Fruit fly (Drosophila melanogaster) whole organism, embryonic: Measurements from ENCODE around the gene CG13008.

Source experiments
- Atf3 ChIP-seq: fragments of 200-800 bp; sonication (Bioruptor generic); optimal IDR thresholded peaks from 3 replicates; lab custom pipeline; 2016; ENCODE audit warnings: missing biosample characterization, missing genetic modification characterization
- Awh ChIP-seq: fragments of 200-800 bp; sonication (Bioruptor generic); IDR thresholded peaks from 2 replicates; pipeline ENCODE4, ENCODE4 v1.3.6; 2022; ENCODE audit warnings: missing biosample characterization, missing genetic modification characterization
- Bdp1 ChIP-seq: fragments of 200-800 bp; sonication (Bioruptor generic); optimal IDR thresholded peaks from 3 replicates; lab custom pipeline; 2016; ENCODE audit warnings: missing biosample characterization, missing genetic modification characterization
- CG10274 ChIP-seq: fragments of 200-800 bp; sonication (Bioruptor generic); optimal IDR thresholded peaks from 3 replicates; lab custom pipeline; 2017; ENCODE audit warnings: missing biosample characterization, mild to moderate bottlenecking, missing genetic modification characterization
- CG10366 ChIP-seq: fragments of 200-800 bp; sonication (Bioruptor generic); IDR thresholded peaks from 2 replicates; pipeline ENCODE4 v1.3.6; 2022; ENCODE audit warnings: missing biosample characterization, missing genetic modification characterization
- CG10959 ChIP-seq: fragments of 200-800 bp; sonication (Bioruptor generic); IDR thresholded peaks from 2 replicates; pipeline ENCODE4 v1.3.6; 2022; ENCODE audit warnings: missing biosample characterization, missing genetic modification characterization
- CG11695 ChIP-seq: fragments of 200-800 bp; sonication (Bioruptor generic); IDR thresholded peaks from 3 replicates; pipeline ENCODE4 v1.3.6; 2022; ENCODE audit warnings: missing biosample characterization, missing genetic modification characterization
- CG11696 ChIP-seq: fragments of 200-800 bp; sonication (Bioruptor generic); IDR thresholded peaks from 2 replicates; pipeline ENCODE4 v1.3.6; 2022; ENCODE audit warnings: missing biosample characterization, missing genetic modification characterization
- CG12155 ChIP-seq: fragments of 200-800 bp; sonication (Bioruptor generic); optimal IDR thresholded peaks from 3 replicates; lab custom pipeline; 2016; ENCODE audit warnings: missing biosample characterization, missing genetic modification characterization
- CG13424 ChIP-seq: fragments of 200-800 bp; sonication (Bioruptor generic); optimal IDR thresholded peaks from 2 replicates; lab custom pipeline; 2019; ENCODE audit warnings: missing biosample characterization, mild to moderate bottlenecking, missing genetic modification characterization, moderate library complexity
- CG15479 ChIP-seq: fragments of 200-800 bp; sonication (Bioruptor generic); optimal IDR thresholded peaks from 3 replicates; lab custom pipeline; 2019; ENCODE audit warnings: missing biosample characterization, mild to moderate bottlenecking, missing genetic modification characterization, moderate library complexity
- CG17361 ChIP-seq: fragments of 200-800 bp; sonication (Bioruptor generic); IDR thresholded peaks from 3 replicates; pipeline ENCODE4 v1.3.6; 2022; ENCODE audit warnings: missing biosample characterization, missing genetic modification characterization
- CG18011 ChIP-seq: fragments of 200-800 bp; sonication (Bioruptor generic); optimal IDR thresholded peaks from 2 replicates; lab custom pipeline; 2017; ENCODE audit warnings: missing biosample characterization, missing genetic modification characterization, mild to moderate bottlenecking, moderate library complexity, missing genotype
- CG2129 ChIP-seq: fragments of 200-800 bp; sonication (Bioruptor generic); IDR thresholded peaks from 2 replicates; pipeline ENCODE4 v1.3.6; 2022; ENCODE audit warnings: missing biosample characterization, missing genetic modification characterization; ENCODE audit not compliant: partially characterized antibody
- CG2199 ChIP-seq: fragments of 200-800 bp; sonication (Bioruptor generic); IDR thresholded peaks from 3 replicates; pipeline ENCODE4 v1.3.6; 2022; ENCODE audit warnings: missing biosample characterization, missing genetic modification characterization
- CG30020 ChIP-seq: fragments of 200-800 bp; optimal IDR thresholded peaks from 2 replicates; lab custom pipeline; 2019; ENCODE audit warnings: missing biosample characterization, mild to moderate bottlenecking, missing genetic modification characterization, moderate library complexity
- CG31388 ChIP-seq: fragments of 200-800 bp; sonication (Bioruptor generic); optimal IDR thresholded peaks from 2 replicates; lab custom pipeline; 2016; ENCODE audit warnings: missing biosample characterization, missing genetic modification characterization
- CG3838 ChIP-seq: fragments of 200-800 bp; sonication (Bioruptor generic); optimal IDR thresholded peaks from 3 replicates; lab custom pipeline; 2016; ENCODE audit warnings: missing biosample characterization, missing genetic modification characterization
- CG4282 ChIP-seq: fragments of 200-800 bp; sonication (Bioruptor generic); optimal IDR thresholded peaks from 2 replicates; lab custom pipeline; 2016; ENCODE audit warnings: missing biosample characterization, missing genetic modification characterization
- CG6254 ChIP-seq: fragments of 200-800 bp; sonication (Bioruptor generic); optimal IDR thresholded peaks from 3 replicates; lab custom pipeline; 2017; ENCODE audit warnings: mild to moderate bottlenecking, missing biosample characterization, missing genetic modification reagents, missing genetic modification characterization
- CG6272 ChIP-seq: fragments of 200-800 bp; sonication (Bioruptor generic); IDR thresholded peaks from 2 replicates; pipeline ENCODE4 v1.3.6; 2022; ENCODE audit warnings: missing biosample characterization, missing genetic modification characterization
- CG7928 ChIP-seq: fragments of 200-800 bp; sonication (Bioruptor generic); optimal IDR thresholded peaks from 2 replicates; lab custom pipeline; 2017; ENCODE audit warnings: missing biosample characterization, mild to moderate bottlenecking, missing genetic modification characterization
- CG8924 ChIP-seq: fragments of 200-800 bp; optimal IDR thresholded peaks from 3 replicates; lab custom pipeline; 2019; ENCODE audit warnings: missing biosample characterization, mild to moderate bottlenecking, missing genetic modification characterization, moderate library complexity
- CG9609 ChIP-seq: fragments of 200-800 bp; sonication (Bioruptor generic); optimal IDR thresholded peaks from 3 replicates; lab custom pipeline; 2016; ENCODE audit warnings: missing biosample characterization, missing genetic modification characterization
- Dp ChIP-seq: fragments of 200-800 bp; sonication (Bioruptor generic); optimal IDR thresholded peaks from 2 replicates; lab custom pipeline; 2018; ENCODE audit warnings: missing biosample characterization, mild to moderate bottlenecking, missing genetic modification characterization, moderate library complexity
- Kr ChIP-seq: fragments of 200-800 bp; sonication (Bioruptor generic); optimal IDR thresholded peaks from 2 replicates; lab custom pipeline; 2017; ENCODE audit warnings: missing biosample characterization, mild to moderate bottlenecking, missing genetic modification characterization
- Neu2 ChIP-seq: fragments of 200-800 bp; sonication (Bioruptor generic); optimal IDR thresholded peaks from 3 replicates; lab custom pipeline; 2016; ENCODE audit warnings: missing biosample characterization, missing genetic modification characterization, borderline replicate concordance
- Nf-YA ChIP-seq: fragments of 200-800 bp; sonication (Bioruptor generic); IDR thresholded peaks from 2 replicates; pipeline ENCODE4 v1.3.6; 2022; ENCODE audit warnings: missing biosample characterization, missing genetic modification characterization
- Nf-YC ChIP-seq: fragments of 200-800 bp; optimal IDR thresholded peaks from 3 replicates; lab custom pipeline; 2019; ENCODE audit warnings: missing biosample characterization, mild to moderate bottlenecking, missing genetic modification characterization, moderate library complexity
- NfI ChIP-seq: fragments of 200-800 bp; sonication (Bioruptor generic); optimal IDR thresholded peaks from 3 replicates; lab custom pipeline; 2018; ENCODE audit warnings: missing biosample characterization, mild to moderate bottlenecking, missing genetic modification characterization, moderate library complexity
- PHDP ChIP-seq: fragments of 200-800 bp; sonication (Bioruptor generic); optimal IDR thresholded peaks from 3 replicates; lab custom pipeline; 2018; ENCODE audit warnings: missing biosample characterization, mild to moderate bottlenecking, missing genetic modification characterization, moderate library complexity
- Sry-β ChIP-seq: fragments of 200-800 bp; sonication (Bioruptor generic); optimal IDR thresholded peaks from 2 replicates; lab custom pipeline; 2018; ENCODE audit warnings: missing biosample characterization, mild to moderate bottlenecking, missing genetic modification characterization, moderate library complexity
- ase ChIP-seq: fragments of 200-800 bp; sonication (Bioruptor generic); IDR thresholded peaks from 3 replicates; pipeline ENCODE4 v1.3.6; 2022; ENCODE audit warnings: missing biosample characterization, missing genetic modification characterization
- bcd ChIP-seq: fragments of 200-800 bp; sonication (Bioruptor generic); optimal IDR thresholded peaks from 2 replicates; lab custom pipeline; 2017; ENCODE audit warnings: missing biosample characterization, mild to moderate bottlenecking, missing genetic modification characterization
- bigmax ChIP-seq: fragments of 200-800 bp; sonication (Bioruptor generic); optimal IDR thresholded peaks from 2 replicates; lab custom pipeline; 2018; ENCODE audit warnings: missing biosample characterization, mild to moderate bottlenecking, missing genetic modification characterization
- dati ChIP-seq: fragments of 200-800 bp; sonication (Bioruptor generic); IDR thresholded peaks from 2 replicates; pipeline ENCODE4 v1.3.6; 2022; ENCODE audit warnings: missing biosample characterization, missing genetic modification characterization
- fd102C ChIP-seq: fragments of 200-800 bp; sonication (Bioruptor generic); optimal IDR thresholded peaks from 2 replicates; lab custom pipeline; 2018; ENCODE audit warnings: missing biosample characterization, mild to moderate bottlenecking, missing genetic modification characterization, moderate library complexity
- ham ChIP-seq: fragments of 200-800 bp; sonication (Bioruptor generic); IDR thresholded peaks from 2 replicates; pipeline ENCODE4 v1.3.6; 2022; ENCODE audit warnings: missing biosample characterization, missing genetic modification characterization
- ind ChIP-seq: fragments of 200-800 bp; sonication (Bioruptor generic); optimal IDR thresholded peaks from 3 replicates; lab custom pipeline; 2016; ENCODE audit warnings: missing biosample characterization, missing genetic modification characterization
- maf-S ChIP-seq: fragments of 200-800 bp; sonication (Bioruptor generic); optimal IDR thresholded peaks from 2 replicates; lab custom pipeline; 2016; ENCODE audit warnings: missing biosample characterization, missing genetic modification characterization
- nerfin-2 ChIP-seq: fragments of 200-800 bp; sonication (Bioruptor generic); IDR thresholded peaks from 2 replicates; pipeline ENCODE4 v1.3.6; 2022; ENCODE audit warnings: missing biosample characterization, missing genetic modification characterization; ENCODE audit not compliant: partially characterized antibody
- peb ChIP-seq: fragments of 200-800 bp; sonication (Bioruptor generic); IDR thresholded peaks from 2 replicates; pipeline ENCODE4 v1.3.6; 2022; ENCODE audit warnings: missing biosample characterization, missing genetic modification characterization
- run ChIP-seq: fragments of 200-800 bp; sonication (Bioruptor generic); optimal IDR thresholded peaks from 3 replicates; lab custom pipeline; 2018; ENCODE audit warnings: missing biosample characterization, mild to moderate bottlenecking, missing genetic modification characterization
- sens-2 ChIP-seq: fragments of 200-800 bp; sonication (Bioruptor generic); IDR thresholded peaks from 2 replicates; pipeline ENCODE4 v1.3.6; 2022; ENCODE audit warnings: missing biosample characterization, missing genetic modification characterization
- slbo ChIP-seq: fragments of 200-800 bp; sonication (Bioruptor generic); IDR thresholded peaks from 2 replicates; pipeline ENCODE4 v1.3.6; 2022; ENCODE audit warnings: missing biosample characterization, missing genetic modification characterization
- stc ChIP-seq: fragments of 200-800 bp; sonication (Bioruptor generic); IDR thresholded peaks from 2 replicates; pipeline ENCODE4 v1.3.6; 2022; ENCODE audit warnings: missing biosample characterization, missing genetic modification characterization
- trh ChIP-seq: fragments of 200-800 bp; sonication (Bioruptor generic); optimal IDR thresholded peaks from 2 replicates; lab custom pipeline; 2016; ENCODE audit warnings: missing biosample characterization, missing genetic modification characterization
- usp ChIP-seq: fragments of >200 bp; optimal IDR thresholded peaks from 2 replicates; lab custom pipeline; 2017; ENCODE audit warnings: missing biosample characterization, missing genetic modification characterization
- wor ChIP-seq: fragments of 200-800 bp; sonication (Bioruptor generic); IDR thresholded peaks from 2 replicates; pipeline ENCODE4 v1.3.6; 2022; ENCODE audit warnings: missing biosample characterization, missing genetic modification characterization
- zfh1 ChIP-seq: fragments of 200-800 bp; sonication (Bioruptor generic); IDR thresholded peaks from 3 replicates; pipeline ENCODE4 v1.3.6; 2022; ENCODE audit warnings: missing biosample characterization, missing genetic modification characterization

The CG13008 gene

dm6 chrX:16751579-16752156 is 40.6 kb downstream of the CG13008 start, which contains the start of gene goe (continued):
- TF ChIP-seq maf-S (GFP tag; lab: Kevin White, UChicago) (peak; percentile 90), dati (peak; percentile 43; the same call in 1 of the 2 replicates), Atf3 (GFP tag; lab: Kevin White, UChicago) (peak; percentile 74), slbo (GFP tag; lab: Robert Waterston, UW) (peak; percentile 91), ase (GFP tag; lab: Robert Waterston, UW) (peak; percentile 73; the same call in 2 of the 3 replicates), CG13424 (peak; percentile 66), CG9609 (peak; percentile 87), Nf-YC (peak; percentile 25), Sry-β (GFP tag; lab: Kevin White, UChicago) (peak; percentile 26), Bdp1 (GFP tag; lab: Kevin White, UChicago) (peak; percentile 74), Awh (GFP tag; lab: Robert Waterston, UW) (peak; percentile 39; the same call in 1 of the 2 replicates), stc (GFP tag; lab: Robert Waterston, UW) (peak; percentile 60), CG6272 (GFP tag; lab: Robert Waterston, UW) (peak; percentile 60), CG30020 (tag; lab: Kevin White, UChicago) (peak; percentile 38), CG7928 (GFP tag; lab: Kevin White, UChicago) (peak; percentile 46), CG8924 (tag; lab: Kevin White, UChicago) (peak; percentile 30), wor (GFP tag; lab: Robert Waterston, UW) (no peak), CG17361 (GFP tag; lab: Robert Waterston, UW) (peak; percentile 39; the same call in 2 of the 3 replicates), zfh1 (peak; percentile 82), CG11696 (GFP tag; lab: Robert Waterston, UW) (no peak), Nf-YA (GFP tag; lab: Robert Waterston, UW) (peak; percentile 57; the same call in 1 of the 2 replicates), CG18011 (GFP tag; lab: Kevin White, UChicago) (peak; percentile 65), CG3838 (peak; percentile 70), CG11695 (GFP tag; lab: Robert Waterston, UW) (peak; percentile 29; the same call in 1 of the 3 replicates), Dp (GFP tag; lab: Kevin White, UChicago) (peak; percentile 73), trh (GFP tag; lab: Kevin White, UChicago) (peak; percentile 72), bcd (peak; percentile 85), CG10366 (GFP tag; lab: Robert Waterston, UW) (peak; percentile 75), CG4282 (peak; percentile 80), CG31388 (no peak), ind (GFP tag; lab: Kevin White, UChicago) (peak; percentile 59), ham (peak; percentile 66; the same call in 1 of the 2 replicates), fd102C (GFP tag; lab: Kevin White, UChicago) (peak; percentile 33), CG10959 (GFP tag; lab: Robert Waterston, UW) (peak; percentile 61), run (tag; lab: Kevin White, UChicago) (peak; percentile 53), usp (GFP tag; lab: Kevin White, UChicago) (no peak), bigmax (GFP tag; lab: Kevin White, UChicago) (peak; percentile 0), Neu2 (peak; percentile 30), peb (GFP tag; lab: Robert Waterston, UW) (no peak), CG2199 (GFP tag; lab: Robert Waterston, UW) (peak; percentile 81), nerfin-2 (peak; percentile 64), CG2129 (GFP tag; lab: Robert Waterston, UW) (peak; percentile 74), CG12155 (GFP tag; lab: Kevin White, UChicago) (peak; percentile 79), CG15479 (GFP tag; lab: Kevin White, UChicago) (no peak), CG10274 (GFP tag; lab: Kevin White, UChicago) (peak; percentile 19), PHDP (tag; lab: Kevin White, UChicago) (peak; percentile 79), Kr (no peak), sens-2 (GFP tag; lab: Robert Waterston, UW) (peak; percentile 70), NfI (GFP tag; lab: Kevin White, UChicago) (peak; percentile 90), CG6254 (GFP tag; lab: Kevin White, UChicago) (no peak)
